Worm (Caenorhabditis elegans) whole organism, mixed stage, embryonic: Measurements from ENCODE around the gene unc-42.

ENCODE experiments used
- elt-1 ChIP-seq: sonication (generic microtip); optimal IDR thresholded peaks from 2 replicates; lab custom pipeline; 2017; ENCODE audit warnings: missing genetic modification characterization, mild to moderate bottlenecking, missing compliant biosample characterization, antibody characterized with exemption, moderate library complexity, borderline replicate concordance; ENCODE audit not compliant: insufficient read depth
- ham-2 ChIP-seq: fragments of 200-800 bp; sonication (Bioruptor generic); optimal IDR thresholded peaks from 2 replicates; lab custom pipeline; 2018; ENCODE audit warnings: mild to moderate bottlenecking, missing genetic modification characterization, missing compliant biosample characterization
- lin-32 ChIP-seq: fragments of 200-800 bp; sonication (Bioruptor generic); optimal IDR thresholded peaks from 2 replicates; lab custom pipeline; 2018; ENCODE audit warnings: mild to moderate bottlenecking, missing genetic modification characterization, missing compliant biosample characterization
- lsy-2 ChIP-seq: fragments of 150-350 bp; optimal IDR thresholded peaks from 2 replicates; lab custom pipeline; 2014; ENCODE audit warnings: missing biosample characterization, missing genetic modification characterization
- nhr-12 ChIP-seq: fragments of 150-350 bp; optimal IDR thresholded peaks from 2 replicates; lab custom pipeline; 2014; ENCODE audit warnings: missing biosample characterization, missing genetic modification characterization
- nhr-28 ChIP-seq: fragments of 150-350 bp; optimal IDR thresholded peaks from 2 replicates; lab custom pipeline; 2014; ENCODE audit warnings: missing biosample characterization, missing genetic modification characterization
- snpc-4 ChIP-seq: fragments of 150-350 bp; optimal IDR thresholded peaks from 2 replicates; lab custom pipeline; 2014; ENCODE audit warnings: missing biosample characterization, missing genetic modification characterization
- unc-62 ChIP-seq: fragments of 150-350 bp; optimal IDR thresholded peaks from 2 replicates; lab custom pipeline; 2014; ENCODE audit warnings: missing biosample characterization, missing genetic modification reagents, missing genetic modification characterization
- zip-8 ChIP-seq: fragments of 150-350 bp; optimal IDR thresholded peaks from 2 replicates; lab custom pipeline; 2014; ENCODE audit warnings: missing biosample characterization, missing genetic modification characterization

ce11 chrV:9801965-9802364, 32.8 kb upstream of the unc-42 start, which contains the start of gene F46B6.10:
- TF ChIP-seq snpc-4 (tag; lab: Kevin White, UChicago) (no peak), zip-8 (tag; lab: Kevin White, UChicago) (no peak), ham-2 (GFP tag; lab: Kevin White, UChicago) (no peak), nhr-28 (tag; lab: Kevin White, UChicago) (no peak), elt-1 (tag; lab: Kevin White, UChicago) (no peak), nhr-12 (no peak), unc-62 (GFP tag; lab: Kevin White, UChicago) (no peak), lsy-2 (no peak), lin-32 (GFP tag; lab: Kevin White, UChicago) (no peak)
